Fruit fly (Drosophila melanogaster) whole organism, embryonic: Measurements from ENCODE around the gene CG32137.

ENCODE experiments used
- Bdp1 ChIP-seq: fragments of 200-800 bp; sonication (Bioruptor generic); optimal IDR thresholded peaks from 3 replicates; lab custom pipeline; 2016; ENCODE audit warnings: missing biosample characterization, missing genetic modification characterization
- CG11456 ChIP-seq: fragments of 200-800 bp; sonication (Bioruptor generic); IDR thresholded peaks from 3 replicates; pipeline ENCODE4 v1.3.6; 2022; ENCODE audit warnings: missing biosample characterization, missing genetic modification characterization
- CG12659 ChIP-seq: fragments of 200-800 bp; sonication (Bioruptor generic); optimal IDR thresholded peaks from 3 replicates; lab custom pipeline; 2017; ENCODE audit warnings: mild to moderate bottlenecking, missing biosample characterization, missing genetic modification reagents, missing genetic modification characterization
- CG15696 ChIP-seq: fragments of 200-800 bp; sonication (Bioruptor generic); optimal IDR thresholded peaks from 2 replicates; lab custom pipeline; 2019; ENCODE audit warnings: missing biosample characterization, mild to moderate bottlenecking, missing genetic modification characterization, moderate library complexity
- CG16779 ChIP-seq: fragments of 200-800 bp; sonication (Bioruptor generic); IDR thresholded peaks from 2 replicates; pipeline ENCODE4 v1.3.6; 2022; ENCODE audit warnings: missing biosample characterization, missing genetic modification characterization
- CG17612 ChIP-seq: fragments of 200-800 bp; sonication (Bioruptor generic); IDR thresholded peaks from 2 replicates; pipeline ENCODE4 v1.3.6; 2022; ENCODE audit warnings: missing biosample characterization, missing genetic modification characterization
- CG2199 ChIP-seq: fragments of 200-800 bp; sonication (Bioruptor generic); IDR thresholded peaks from 3 replicates; pipeline ENCODE4 v1.3.6; 2022; ENCODE audit warnings: missing biosample characterization, missing genetic modification characterization
- CG2202 ChIP-seq: fragments of 200-800 bp; sonication (Bioruptor generic); optimal IDR thresholded peaks from 2 replicates; lab custom pipeline; 2018; ENCODE audit warnings: missing biosample characterization, mild to moderate bottlenecking, missing genetic modification characterization
- CG2712 ChIP-seq: fragments of 200-800 bp; optimal IDR thresholded peaks from 3 replicates; lab custom pipeline; 2019; ENCODE audit warnings: missing biosample characterization, mild to moderate bottlenecking, missing genetic modification characterization, moderate library complexity
- CG3407 ChIP-seq: fragments of 200-800 bp; sonication (Bioruptor generic); optimal IDR thresholded peaks from 2 replicates; lab custom pipeline; 2018; ENCODE audit warnings: missing biosample characterization, mild to moderate bottlenecking, missing genetic modification characterization
- CG34422 ChIP-seq: fragments of 200-800 bp; sonication (Bioruptor generic); IDR thresholded peaks from 3 replicates; pipeline ENCODE4 v1.3.6; 2022; ENCODE audit warnings: missing biosample characterization, missing genetic modification characterization
- CG42726 ChIP-seq: fragments of 200-800 bp; sonication (Bioruptor generic); IDR thresholded peaks from 2 replicates; pipeline ENCODE4 v1.3.6; 2022; ENCODE audit warnings: missing biosample characterization, missing genetic modification characterization; ENCODE audit not compliant: partially characterized antibody
- CG4617 ChIP-seq: fragments of 200-800 bp; sonication (Bioruptor generic); optimal IDR thresholded peaks from 3 replicates; lab custom pipeline; 2016; ENCODE audit warnings: missing biosample characterization, missing genetic modification characterization, borderline replicate concordance
- CG5953 ChIP-seq: fragments of 200-800 bp; sonication (Bioruptor generic); IDR thresholded peaks from 2 replicates; pipeline ENCODE4 v1.3.6; 2022; ENCODE audit warnings: missing biosample characterization, missing genetic modification characterization
- CG6813 ChIP-seq: fragments of 200-800 bp; sonication (Bioruptor generic); optimal IDR thresholded peaks from 2 replicates; lab custom pipeline; 2017; ENCODE audit warnings: missing biosample characterization, missing genetic modification characterization, mild to moderate bottlenecking, moderate library complexity, missing genetic modification reagents
- CG8290 ChIP-seq, 3 experiments: fragments of 200-800 bp; sonication (Bioruptor generic); optimal IDR thresholded peaks; 2 replicates each; lab custom pipeline; 2016 to 2019; ENCODE audit warnings: missing biosample characterization in 3 of 3, missing genetic modification characterization in 3 of 3, mild to moderate bottlenecking in 2 of 3, moderate library complexity in 1 of 3
- CoRest ChIP-seq: fragments of 200-800 bp; sonication (Bioruptor generic); optimal IDR thresholded peaks from 3 replicates; lab custom pipeline; 2018; ENCODE audit warnings: missing biosample characterization, mild to moderate bottlenecking, missing genetic modification characterization, moderate library complexity
- Eip74EF ChIP-seq, 2 experiments: fragments of 200-800 bp in 1 of 2; fragments of >200 bp in 1 of 2; sonication (Bioruptor generic) in 1 of 2; optimal IDR thresholded peaks; 2 replicates each; lab custom pipeline; 2017 to 2019; ENCODE audit warnings: missing biosample characterization in 2 of 2, missing genetic modification characterization in 2 of 2, mild to moderate bottlenecking in 1 of 2, moderate library complexity in 1 of 2
- Ets65A ChIP-seq: fragments of 200-800 bp; sonication (Bioruptor generic); peaks from one replicate; lab custom pipeline; 2016; ENCODE audit warnings: missing biosample characterization, missing genetic modification characterization
- Fer1 ChIP-seq: fragments of 200-800 bp; sonication (Bioruptor generic); optimal IDR thresholded peaks from 2 replicates; lab custom pipeline; 2017; ENCODE audit warnings: missing biosample characterization, mild to moderate bottlenecking, missing genetic modification characterization
- Fer2 ChIP-seq: fragments of 200-800 bp; sonication (Bioruptor generic); optimal IDR thresholded peaks from 2 replicates; lab custom pipeline; 2018; ENCODE audit warnings: missing biosample characterization, mild to moderate bottlenecking, missing genetic modification characterization, moderate library complexity
- GATAe ChIP-seq: fragments of 200-800 bp; sonication (Bioruptor generic); conservative IDR thresholded peaks from 2 replicates; pipeline ENCODE4 v1.3.6; 2022; ENCODE audit warnings: missing biosample characterization, missing genetic modification characterization
- Kr ChIP-seq: fragments of 200-800 bp; sonication (Bioruptor generic); optimal IDR thresholded peaks from 2 replicates; lab custom pipeline; 2017; ENCODE audit warnings: missing biosample characterization, mild to moderate bottlenecking, missing genetic modification characterization
- Mad ChIP-seq: fragments of 200-800 bp; sonication (Bioruptor generic); optimal IDR thresholded peaks from 2 replicates; lab custom pipeline; 2016; ENCODE audit warnings: missing biosample characterization, missing genetic modification characterization
- Mes4 ChIP-seq: fragments of 200-800 bp; sonication (Bioruptor generic); optimal IDR thresholded peaks from 2 replicates; lab custom pipeline; 2016; ENCODE audit warnings: missing biosample characterization, missing genetic modification characterization
- Optix ChIP-seq: fragments of 200-800 bp; sonication (Bioruptor generic); IDR thresholded peaks from 3 replicates; pipeline ENCODE4 v1.3.6; 2022; ENCODE audit warnings: missing biosample characterization, missing genetic modification characterization
- PHDP ChIP-seq: fragments of 200-800 bp; sonication (Bioruptor generic); optimal IDR thresholded peaks from 3 replicates; lab custom pipeline; 2018; ENCODE audit warnings: missing biosample characterization, mild to moderate bottlenecking, missing genetic modification characterization, moderate library complexity
- Pdp1 ChIP-seq, 2 experiments: fragments of 200-800 bp; sonication (Bioruptor generic); optimal IDR thresholded peaks; 3 replicates each; lab custom pipeline; 2016; ENCODE audit warnings: missing biosample characterization in 2 of 2, missing genetic modification characterization in 2 of 2, mild to moderate bottlenecking in 1 of 2, moderate library complexity in 1 of 2
- Ptx1 ChIP-seq: fragments of 200-800 bp; sonication (Bioruptor generic); IDR thresholded peaks from 2 replicates; pipeline ENCODE4 v1.3.6; 2022; ENCODE audit warnings: missing biosample characterization, missing genetic modification characterization
- Sin3A ChIP-seq: fragments of >200 bp; optimal IDR thresholded peaks from 2 replicates; lab custom pipeline; 2018
- Sox100B ChIP-seq: fragments of 200-800 bp; sonication (Bioruptor generic); optimal IDR thresholded peaks from 3 replicates; lab custom pipeline; 2018; ENCODE audit warnings: missing biosample characterization, mild to moderate bottlenecking, missing genetic modification characterization
- Taf1 ChIP-seq: fragments of 200-800 bp; sonication (Bioruptor generic); IDR thresholded peaks from 2 replicates; pipeline ENCODE4 v1.3.6; 2022; ENCODE audit warnings: missing biosample characterization, missing genetic modification characterization
- Xbp1 ChIP-seq: fragments of 200-800 bp; sonication (Bioruptor generic); optimal IDR thresholded peaks from 3 replicates; lab custom pipeline; 2016; ENCODE audit warnings: missing biosample characterization, mild to moderate bottlenecking, missing genetic modification characterization
- crol ChIP-seq: fragments of 200-800 bp; sonication (Bioruptor generic); IDR thresholded peaks from 2 replicates; pipeline ENCODE4 v1.3.6; 2022; ENCODE audit warnings: missing biosample characterization, missing genetic modification characterization
- exex ChIP-seq: fragments of 200-800 bp; sonication (Bioruptor generic); optimal IDR thresholded peaks from 4 replicates; lab custom pipeline; 2018; ENCODE audit warnings: missing biosample characterization, mild to moderate bottlenecking, missing genetic modification characterization, moderate library complexity
- fd96Cb ChIP-seq: fragments of 200-800 bp; sonication (Bioruptor generic); optimal IDR thresholded peaks from 2 replicates; lab custom pipeline; 2018; ENCODE audit warnings: missing biosample characterization, mild to moderate bottlenecking, missing genetic modification characterization, moderate library complexity
- grn ChIP-seq: fragments of 200-800 bp; sonication (Bioruptor generic); optimal IDR thresholded peaks from 3 replicates; lab custom pipeline; 2017; ENCODE audit warnings: missing biosample characterization, missing genetic modification characterization
- lab ChIP-seq: fragments of 200-800 bp; sonication (Bioruptor generic); optimal IDR thresholded peaks from 3 replicates; lab custom pipeline; 2017; ENCODE audit warnings: missing biosample characterization, missing genetic modification characterization, mild to moderate bottlenecking, moderate library complexity, missing genetic modification reagents
- lbe ChIP-seq: fragments of 200-800 bp; sonication (Bioruptor generic); optimal IDR thresholded peaks from 2 replicates; lab custom pipeline; 2016; ENCODE audit warnings: missing biosample characterization, mild to moderate bottlenecking, missing genetic modification characterization
- nerfin-2 ChIP-seq: fragments of 200-800 bp; sonication (Bioruptor generic); IDR thresholded peaks from 2 replicates; pipeline ENCODE4 v1.3.6; 2022; ENCODE audit warnings: missing biosample characterization, missing genetic modification characterization; ENCODE audit not compliant: partially characterized antibody
- run ChIP-seq: fragments of 200-800 bp; sonication (Bioruptor generic); optimal IDR thresholded peaks from 3 replicates; lab custom pipeline; 2018; ENCODE audit warnings: missing biosample characterization, mild to moderate bottlenecking, missing genetic modification characterization
- slbo ChIP-seq: fragments of 200-800 bp; sonication (Bioruptor generic); IDR thresholded peaks from 2 replicates; pipeline ENCODE4 v1.3.6; 2022; ENCODE audit warnings: missing biosample characterization, missing genetic modification characterization
- stwl ChIP-seq: fragments of 200-800 bp; sonication (Bioruptor generic); optimal IDR thresholded peaks from 3 replicates; lab custom pipeline; 2018; ENCODE audit warnings: missing biosample characterization, mild to moderate bottlenecking, missing genetic modification characterization, moderate library complexity
- tgo ChIP-seq: fragments of 200-800 bp; sonication (Bioruptor generic); IDR thresholded peaks from 3 replicates; pipeline ENCODE4 v1.3.6; 2022; ENCODE audit warnings: missing biosample characterization, missing genetic modification characterization
- trem ChIP-seq: fragments of 200-800 bp; optimal IDR thresholded peaks from 3 replicates; lab custom pipeline; 2019; ENCODE audit warnings: missing biosample characterization, mild to moderate bottlenecking, missing genetic modification characterization, moderate library complexity
- trh ChIP-seq: fragments of 200-800 bp; sonication (Bioruptor generic); optimal IDR thresholded peaks from 2 replicates; lab custom pipeline; 2016; ENCODE audit warnings: missing biosample characterization, missing genetic modification characterization
- twi ChIP-seq: fragments of 200-800 bp; optimal IDR thresholded peaks from 2 replicates; lab custom pipeline; 2019; ENCODE audit warnings: missing biosample characterization, mild to moderate bottlenecking, missing genetic modification characterization, moderate library complexity
- vnd ChIP-seq: fragments of 200-800 bp; sonication (Bioruptor generic); IDR thresholded peaks from 3 replicates; pipeline ENCODE4 v1.3.6; 2022; ENCODE audit warnings: missing biosample characterization, missing genetic modification characterization; ENCODE audit not compliant: partially characterized antibody
- wek ChIP-seq: fragments of 200-800 bp; sonication (Bioruptor generic); optimal IDR thresholded peaks from 3 replicates; lab custom pipeline; 2018; ENCODE audit warnings: missing biosample characterization, mild to moderate bottlenecking, missing genetic modification characterization, moderate library complexity
- zfh1 ChIP-seq: fragments of 200-800 bp; sonication (Bioruptor generic); IDR thresholded peaks from 3 replicates; pipeline ENCODE4 v1.3.6; 2022; ENCODE audit warnings: missing biosample characterization, missing genetic modification characterization

CG32137 gene

dm6 chr3L:13952484-13953048, 13.5 kb downstream of the CG32137 start:
- TF ChIP-seq CG16779 (GFP tag; lab: Robert Waterston, UW) (no peak), CG15696 (tag; lab: Kevin White, UChicago) (no peak), Fer2 (tag; lab: Kevin White, UChicago) (no peak), zfh1 (GFP tag; lab: Robert Waterston, UW) (no peak), Pdp1 (GFP tag; optimal IDR thresholded peaks at IDR 0.05; lab: Kevin White, UChicago) (peak in 1 of 2 experiments; percentile 65), fd96Cb (no peak), CG4617 (no peak), Fer1 (GFP tag; lab: Kevin White, UChicago) (no peak), Mes4 (GFP tag; lab: Kevin White, UChicago) (no peak), CG3407 (GFP tag; lab: Kevin White, UChicago) (no peak), CG2202 (no peak), Mad (no peak), twi (tag; lab: Kevin White, UChicago) (no peak), exex (peak; percentile 22), CG12659 (no peak), CG8290 (GFP tag; optimal IDR thresholded peaks at IDR 0.05; lab: Kevin White, UChicago) (no peak), CG8290 (tag; optimal IDR thresholded peaks at IDR 0.05; lab: Kevin White, UChicago) (peak in 1 of 2 experiments; percentile 20), Xbp1 (GFP tag; lab: Kevin White, UChicago) (no peak), grn (peak; percentile 17), slbo (GFP tag; lab: Robert Waterston, UW) (no peak), CG6813 (GFP tag; lab: Kevin White, UChicago) (no peak), lab (GFP tag; lab: Kevin White, UChicago) (peak; percentile 46), crol (GFP tag; lab: Robert Waterston, UW) (no peak), Bdp1 (GFP tag; lab: Kevin White, UChicago) (no peak), CG17612 (GFP tag; lab: Robert Waterston, UW) (no peak), Taf1 (no peak), wek (GFP tag; lab: Kevin White, UChicago) (no peak), PHDP (tag; lab: Kevin White, UChicago) (no peak), tgo (GFP tag; lab: Robert Waterston, UW) (no peak), lbe (GFP tag; lab: Kevin White, UChicago) (no peak), trh (GFP tag; lab: Kevin White, UChicago) (no peak), CG5953 (GFP tag; lab: Robert Waterston, UW) (no peak), CG11456 (GFP tag; lab: Robert Waterston, UW) (no peak), Optix (GFP tag; lab: Robert Waterston, UW) (no peak), CoRest (tag; lab: Kevin White, UChicago) (no peak), stwl (no peak), trem (tag; lab: Kevin White, UChicago) (no peak), Eip74EF (GFP tag; optimal IDR thresholded peaks at IDR 0.05; lab: Kevin White, UChicago) (no peak), CG2712 (tag; lab: Kevin White, UChicago) (no peak), vnd (GFP tag; lab: Robert Waterston, UW) (no peak), GATAe (GFP tag; lab: Robert Waterston, UW) (peak; percentile 44), Ptx1 (GFP tag; lab: Robert Waterston, UW) (no peak), Sox100B (no peak), Sin3A (no peak), CG2199 (0 out of 3 replicates have a peak, but pooled peaks have one; percentile 65), run (tag; lab: Kevin White, UChicago) (no peak), nerfin-2 (GFP tag; lab: Robert Waterston, UW) (no peak), Ets65A (GFP tag; lab: Kevin White, UChicago) (no peak), CG34422 (GFP tag; lab: Robert Waterston, UW) (no peak), CG42726 (GFP tag; lab: Robert Waterston, UW) (no peak), Kr (GFP tag; lab: Kevin White, UChicago) (no peak)
